Fruit fly (Drosophila melanogaster): ENCODE data around the gene RpS4.
A peak's percentile ranks its signal among the peaks of the same experiment; 100 is the strongest.

Gene RpS4

DNA sequence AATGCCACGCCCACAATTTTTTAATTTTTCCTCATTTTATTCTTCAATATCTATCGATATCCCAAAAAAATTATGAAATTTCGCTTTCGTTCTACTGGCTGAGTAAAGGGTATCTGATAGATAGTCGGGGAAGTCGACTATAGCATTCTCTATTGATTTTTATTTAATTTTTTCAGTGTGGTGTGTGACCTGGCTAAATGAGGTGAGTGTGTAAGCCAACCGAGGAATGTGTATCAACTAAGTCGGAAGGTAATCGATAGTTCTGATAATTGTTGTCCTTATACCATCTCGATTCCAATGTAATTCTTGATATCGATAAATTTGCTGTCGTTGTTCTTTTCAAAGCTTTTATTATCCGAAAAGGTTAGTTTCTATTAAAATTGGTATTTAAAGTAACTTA, 35.1 kb upstream of the RpS4 start, which contains the start of gene CG11263 (continued):
- TF ChIP-seq gem (tag; optimal IDR thresholded peaks at IDR 0.05) (peak; percentile 64), Fer1 (GFP tag; optimal IDR thresholded peaks at IDR 0.05) (peak; percentile 35), Trl (optimal IDR thresholded peaks at IDR 0.05) (no peak), Trl (GFP tag; optimal IDR thresholded peaks at IDR 0.05) (peak; percentile 72), ham (GFP tag; IDR thresholded peaks at IDR 0.05) (no peak), Sox102F (GFP tag; optimal IDR thresholded peaks at IDR 0.05) (peak; percentile 46), kay (GFP tag; optimal IDR thresholded peaks at IDR 0.05) (peak; percentile 26), CG15269 (tag; optimal IDR thresholded peaks at IDR 0.05) (peak; percentile 28), bbx (GFP tag; IDR thresholded peaks at IDR 0.05; ENCODE audit: partially characterized antibody) (peak; percentile 84), Spps (tag; optimal IDR thresholded peaks at IDR 0.05) (no peak), Ets97D (GFP tag; optimal IDR thresholded peaks at IDR 0.05) (peak; percentile 84), CG17385 (GFP tag; optimal IDR thresholded peaks at IDR 0.05) (no peak), CG7987 (GFP tag; optimal IDR thresholded peaks at IDR 0.05) (no peak), caup (GFP tag; optimal IDR thresholded peaks at IDR 0.05; ENCODE audit: severe bottlenecking) (no peak), sqz (GFP tag; optimal IDR thresholded peaks at IDR 0.05) (no peak), CG12769 (tag; optimal IDR thresholded peaks at IDR 0.05) (peak; percentile 4), ase (GFP tag; IDR thresholded peaks at IDR 0.05) (peak; percentile 35; the same call in 1 of the 3 replicates), CG6689 (GFP tag; IDR thresholded peaks at IDR 0.05) (0 out of 2 replicates have a peak, but pooled peaks have one; percentile 29), Hr39 (optimal IDR thresholded peaks at IDR 0.05) (no peak), Rx (GFP tag; IDR thresholded peaks at IDR 0.05) (no peak), CG1647 (GFP tag; optimal IDR thresholded peaks at IDR 0.05) (peak; percentile 58), Dfd (GFP tag; optimal IDR thresholded peaks at IDR 0.05) (no peak), disco-r (GFP tag; optimal IDR thresholded peaks at IDR 0.05) (no peak), inv (GFP tag; IDR thresholded peaks at IDR 0.05; ENCODE audit: partially characterized antibody) (peak; percentile 74), CG10321 (GFP tag; IDR thresholded peaks at IDR 0.05) (no peak), Taf1 (GFP tag; IDR thresholded peaks at IDR 0.05) (peak; percentile 54; the same call in 1 of the 2 replicates), CG12659 (GFP tag; optimal IDR thresholded peaks at IDR 0.05) (peak; percentile 43), Doc2 (GFP tag; IDR thresholded peaks at IDR 0.05) (no peak), dmrt11E (tag; optimal IDR thresholded peaks at IDR 0.05) (peak; percentile 1), ken (GFP tag; IDR thresholded peaks at IDR 0.05) (peak; percentile 54; the same call in 2 of the 3 replicates), NfI (GFP tag; optimal IDR thresholded peaks at IDR 0.05) (peak; percentile 34), HmgD (GFP tag; optimal IDR thresholded peaks at IDR 0.05) (peak; percentile 72), ranshi (GFP tag; IDR thresholded peaks at IDR 0.05) (0 out of 2 replicates have a peak, but pooled peaks have one; percentile 51), crol (GFP tag; IDR thresholded peaks at IDR 0.05) (no peak), croc (GFP tag; conservative IDR thresholded peaks at IDR 0.05) (no peak), vfl (GFP tag; optimal IDR thresholded peaks at IDR 0.05) (peak; percentile 21), CG7786 (GFP tag; optimal IDR thresholded peaks at IDR 0.05) (peak; percentile 66), lilli (GFP tag; optimal IDR thresholded peaks at IDR 0.05) (peak; percentile 74), CG14667 (GFP tag; IDR thresholded peaks at IDR 0.05) (peak; percentile 35; the same call in 1 of the 2 replicates), Camta (GFP tag; optimal IDR thresholded peaks at IDR 0.05) (peak; percentile 33), CG1832 (GFP tag; optimal IDR thresholded peaks at IDR 0.05) (no peak), CG16815 (GFP tag; optimal IDR thresholded peaks at IDR 0.05) (no peak), Abd-B (GFP tag; optimal IDR thresholded peaks at IDR 0.05) (peak; percentile 44), emc (GFP tag; optimal IDR thresholded peaks at IDR 0.05) (no peak), CG6854 (GFP tag; optimal IDR thresholded peaks at IDR 0.05) (no peak), abd-A (tag; optimal IDR thresholded peaks at IDR 0.05) (no peak), CG6175 (GFP tag; IDR thresholded peaks at IDR 0.05) (no peak), CG6254 (GFP tag; optimal IDR thresholded peaks at IDR 0.05) (no peak), B-H2 (GFP tag; optimal IDR thresholded peaks at IDR 0.05) (peak; percentile 4), dm (GFP tag; optimal IDR thresholded peaks at IDR 0.05) (peak; percentile 54), mld (GFP tag; IDR thresholded peaks at IDR 0.05; ENCODE audit: partially characterized antibody) (no peak)
